Worm (Caenorhabditis elegans): Measurements from ENCODE around the gene ins-39.

- no peak for TF ChIP-seq elt-4 (tag; optimal IDR thresholded peaks at IDR 0.05)
- TF ChIP-seq tbx-2 (tag; optimal IDR thresholded peaks at IDR 0.05), result no peak
- no peak for TF ChIP-seq fkh-10 (GFP tag; optimal IDR thresholded peaks at IDR 0.05)
- TF ChIP-seq unc-3 (GFP tag; conservative IDR thresholded peaks at IDR 0.05), result no peak
- TF ChIP-seq unc-3 (tag; optimal IDR thresholded peaks at IDR 0.05), result no peak
- no peak for TF ChIP-seq ama-1 (optimal IDR thresholded peaks at IDR 0.05)
- no peak for TF ChIP-seq ceh-14 (tag; optimal IDR thresholded peaks at IDR 0.05)
Observed at ce11 chrX:1329847-1330246, 14.4 kb downstream of the ins-39 start, which contains the start of gene F21E9.2.
